Worm (Caenorhabditis elegans) whole organism, L4/young adult: Measurements from ENCODE around the gene nhr-84.

Experiments
- W03F9.2 ChIP-seq: fragments of 150-350 bp; optimal IDR thresholded peaks from 2 replicates; lab custom pipeline; 2014; ENCODE audit warnings: missing biosample characterization, missing genetic modification characterization
- him-1 ChIP-seq: sonication (generic microtip); optimal IDR thresholded peaks from 2 replicates; lab custom pipeline; 2016; ENCODE audit warnings: missing genotype, missing genetic modification reagents, missing genetic modification characterization, missing compliant biosample characterization

ce11 chrV:15873762-15874161, 5.6 kb downstream of the nhr-84 start:
- peak; percentile 57 for TF ChIP-seq him-1 (tag; lab: Kevin White, UChicago)
- peak; percentile 70 for TF ChIP-seq W03F9.2
